Worm (Caenorhabditis elegans) whole organism, L4/young adult: ENCODE results near the gene ckr-2.

Experiments
- dao-5 ChIP-seq: sonication (generic microtip); optimal IDR thresholded peaks from 2 replicates; lab custom pipeline; 2016; ENCODE audit warnings: missing genotype, missing genetic modification characterization, moderate library complexity, missing compliant biosample characterization
- him-1 ChIP-seq: sonication (generic microtip); optimal IDR thresholded peaks from 2 replicates; lab custom pipeline; 2016; ENCODE audit warnings: missing genotype, missing genetic modification reagents, missing genetic modification characterization, missing compliant biosample characterization

DNA sequence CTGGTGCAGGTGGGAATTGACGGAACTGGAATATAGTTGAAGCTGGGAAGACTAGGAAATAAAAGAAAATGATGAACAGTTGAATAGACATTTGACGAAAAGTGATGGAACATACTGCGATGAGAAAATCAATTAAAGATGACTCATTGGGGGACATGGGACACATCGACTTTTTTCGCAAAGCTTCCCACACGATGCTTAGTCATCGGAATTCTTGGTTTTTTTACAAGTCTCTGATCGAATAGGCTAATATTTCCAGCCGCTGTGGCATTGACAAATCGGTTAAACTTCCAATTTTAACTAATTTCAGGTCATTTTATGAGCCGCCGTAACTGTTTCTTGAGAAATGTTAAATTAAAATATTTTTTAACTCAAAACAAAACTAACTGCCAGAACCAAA, 46.9 kb upstream of the ckr-2 start, which contains the start of gene Y39A3A.3:
- TF ChIP-seq dao-5: no peak
- no peak for TF ChIP-seq him-1 (tag; lab: Kevin White, UChicago)
